Fruit fly (Drosophila melanogaster): ENCODE data around the gene Grl65a.

Gene Grl65a

dm6 chr3L:6703368-6703807 is 35.8 kb upstream of the Grl65a start, which contains the start of gene SP1173:
Gene SP1173 (minus strand): TSS chr3L:6703521.
- TF ChIP-seq CG6808 (GFP tag; optimal IDR thresholded peaks at IDR 0.05) (no peak), lz (GFP tag; optimal IDR thresholded peaks at IDR 0.05) (no peak), cyc (GFP tag; optimal IDR thresholded peaks at IDR 0.05) (no peak), Hr38 (GFP tag; optimal IDR thresholded peaks at IDR 0.05) (no peak), CG3919 (GFP tag; optimal IDR thresholded peaks at IDR 0.05) (peak; percentile 53), CG4318 (GFP tag; optimal IDR thresholded peaks at IDR 0.05) (no peak), Hr4 (GFP tag; optimal IDR thresholded peaks at IDR 0.05) (no peak), Sox102F (GFP tag; optimal IDR thresholded peaks at IDR 0.05) (no peak), salr (GFP tag; optimal IDR thresholded peaks at IDR 0.05) (no peak), acj6 (GFP tag; optimal IDR thresholded peaks at IDR 0.05) (no peak), CG15336 (GFP tag; IDR thresholded peaks at IDR 0.05) (peak; percentile 60), Eip93F (GFP tag; optimal IDR thresholded peaks at IDR 0.05) (no peak), CG31627 (GFP tag; optimal IDR thresholded peaks at IDR 0.05) (no peak), CG1621 (tag; optimal IDR thresholded peaks at IDR 0.05) (peak; percentile 71), CG11762 (GFP tag; optimal IDR thresholded peaks at IDR 0.05; ENCODE audit: insufficient read depth) (no peak), CG32006 (GFP tag; optimal IDR thresholded peaks at IDR 0.05) (no peak), CG3032 (tag; optimal IDR thresholded peaks at IDR 0.05) (no peak), achi (GFP tag; optimal IDR thresholded peaks at IDR 0.05) (peak; percentile 0), Met (GFP tag; optimal IDR thresholded peaks at IDR 0.05) (no peak), eg (GFP tag; IDR thresholded peaks at IDR 0.05) (peak; percentile 59; the same call in 2 of the 3 replicates), CG6854 (GFP tag; optimal IDR thresholded peaks at IDR 0.05) (peak; percentile 64), dac (GFP tag; optimal IDR thresholded peaks at IDR 0.05) (no peak), CG6163 (GFP tag; IDR thresholded peaks at IDR 0.05) (peak; percentile 68; the same call in 1 of the 3 replicates), net (GFP tag; optimal IDR thresholded peaks at IDR 0.05) (peak; percentile 67), ss (GFP tag; optimal IDR thresholded peaks at IDR 0.05) (peak in 1 of 2 experiments; percentile 3), CG16779 (tag; optimal IDR thresholded peaks at IDR 0.05) (no peak), Eip75B (GFP tag; optimal IDR thresholded peaks at IDR 0.05) (no peak), Lpt (GFP tag; optimal IDR thresholded peaks at IDR 0.05) (peak; percentile 20), Ets96B (tag; optimal IDR thresholded peaks at IDR 0.05) (no peak), Ets21C (GFP tag; optimal IDR thresholded peaks at IDR 0.05) (no peak), CG6792 (GFP tag; optimal IDR thresholded peaks at IDR 0.05) (no peak), Sox14 (GFP tag; optimal IDR thresholded peaks at IDR 0.05) (no peak), CG9139 (GFP tag; optimal IDR thresholded peaks at IDR 0.05) (peak; percentile 1), Sox15 (GFP tag; optimal IDR thresholded peaks at IDR 0.05) (no peak), CG6276 (GFP tag; optimal IDR thresholded peaks at IDR 0.05) (peak; percentile 2), Smox (GFP tag; optimal IDR thresholded peaks at IDR 0.05) (no peak), pdm3 (GFP tag; optimal IDR thresholded peaks at IDR 0.05) (no peak), Eip78C (GFP tag) (peak; percentile 51)

- TF ChIP-seq CG31627 (GFP tag; optimal IDR thresholded peaks at IDR 0.05) (no peak), Smox (GFP tag; optimal IDR thresholded peaks at IDR 0.05) (no peak), svp (GFP tag) (no peak), CG6808 (GFP tag; optimal IDR thresholded peaks at IDR 0.05) (no peak), topi (GFP tag; optimal IDR thresholded peaks at IDR 0.05) (no peak), Ets21C (GFP tag; optimal IDR thresholded peaks at IDR 0.05) (no peak), CG11294 (GFP tag; IDR thresholded peaks at IDR 0.05) (no peak), CG3919 (GFP tag; optimal IDR thresholded peaks at IDR 0.05) (no peak), Hr4 (GFP tag; optimal IDR thresholded peaks at IDR 0.05) (no peak), CG4318 (GFP tag; optimal IDR thresholded peaks at IDR 0.05) (no peak), CG11762 (GFP tag; optimal IDR thresholded peaks at IDR 0.05; ENCODE audit: insufficient read depth) (no peak), CG1621 (tag; optimal IDR thresholded peaks at IDR 0.05) (no peak)
These were observed 33.4 kb upstream of the Grl65a start for dm6 chr3L:6700962-6701477.

Data from whole organism, prepupa.